Worm (Caenorhabditis elegans) whole organism, late embryonic: ENCODE results near the gene C33G8.2.

Source experiments
- ama-1 ChIP-seq: fragments of 150-350 bp; optimal IDR thresholded peaks from 2 replicates; lab custom pipeline; 2014
- fax-1 ChIP-seq: sonication (generic microtip); optimal IDR thresholded peaks from 2 replicates; lab custom pipeline; 2016; ENCODE audit warnings: missing genotype, missing genetic modification characterization, missing compliant biosample characterization
- fkh-6 ChIP-seq: sonication (generic microtip); optimal IDR thresholded peaks from 2 replicates; lab custom pipeline; 2016; ENCODE audit warnings: missing genetic modification characterization, missing compliant biosample characterization
- nhr-11 ChIP-seq: fragments of 150-350 bp; optimal IDR thresholded peaks from 2 replicates; lab custom pipeline; 2014; ENCODE audit warnings: missing biosample characterization, missing genetic modification characterization
- pha-4 ChIP-seq: fragments of 150-350 bp; optimal IDR thresholded peaks from 2 replicates; lab custom pipeline; 2018; ENCODE audit warnings: missing biosample characterization, missing genetic modification reagents, missing genetic modification characterization
- unc-3 ChIP-seq, 2 experiments: fragments of 200-800 bp in 1 of 2; sonication (Bioruptor generic) in 1 of 2; sonication (generic microtip) in 1 of 2; conservative IDR thresholded peaks in 1 of 2; optimal IDR thresholded peaks in 1 of 2; 2 replicates each; pipeline versions ENCODE4 v1.3.6 to Lab custom; 2016 to 2022; ENCODE audit warnings: missing compliant biosample characterization in 2 of 2, missing genetic modification characterization in 2 of 2, missing genetic modification reagents in 1 of 2

DNA sequence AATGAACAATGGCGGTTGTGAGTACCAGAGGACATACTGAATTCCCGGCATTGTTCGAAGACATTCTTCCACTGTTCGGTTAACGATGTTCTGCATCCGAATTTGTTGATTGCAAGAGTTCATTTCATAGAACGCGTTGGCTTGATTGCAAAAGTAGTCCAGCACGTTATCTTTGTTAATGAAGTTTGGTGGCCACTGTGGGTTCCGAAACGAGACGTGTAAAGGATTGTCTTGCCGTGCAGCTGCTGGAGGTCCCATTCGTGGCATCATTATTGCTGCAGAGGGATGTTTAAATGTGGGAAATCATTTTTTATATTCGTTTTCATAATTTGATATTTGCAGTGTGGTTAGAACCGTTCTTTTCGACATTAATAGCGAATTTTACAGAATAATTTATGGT, 49.8 kb downstream of the C33G8.2 start, which contains the start of gene mdt-6:
- TF ChIP-seq pha-4 (tag; lab: Kevin White, UChicago) = no peak
- no peak for TF ChIP-seq fkh-6 (tag; lab: Kevin White, UChicago)
- TF ChIP-seq unc-3 (GFP tag; conservative IDR thresholded peaks at IDR 0.05; lab: Robert Waterston, UW) = no peak
- no peak for TF ChIP-seq unc-3 (tag; optimal IDR thresholded peaks at IDR 0.05; lab: Kevin White, UChicago)
- no peak for TF ChIP-seq ama-1 (lab: Kevin White, UChicago)
- no peak for TF ChIP-seq nhr-11 (tag; lab: Kevin White, UChicago)
- TF ChIP-seq fax-1 (tag; lab: Kevin White, UChicago) = no peak
